Fruit fly (Drosophila melanogaster): ENCODE measurements around the gene CG31522.

Gene CG31522

dm6 chr3R:4453213-4453956 is 9.3 kb downstream of the CG31522 start (continued):
- TF ChIP-seq CG4328 (GFP tag; optimal IDR thresholded peaks at IDR 0.05) (no peak), dysf (GFP tag; IDR thresholded peaks at IDR 0.05) (no peak; the same call in 2 of the 3 replicates), Six4 (GFP tag; optimal IDR thresholded peaks at IDR 0.05) (no peak), YL-1 (GFP tag; optimal IDR thresholded peaks at IDR 0.05) (peak; percentile 91), cg (GFP tag; optimal IDR thresholded peaks at IDR 0.05) (peak; percentile 78), sug (tag; optimal IDR thresholded peaks at IDR 0.05) (peak; percentile 58), dmrt99B (tag; optimal IDR thresholded peaks at IDR 0.05) (no peak), so (GFP tag; IDR thresholded peaks at IDR 0.05) (peak; percentile 72; the same call in 2 of the 3 replicates), zf30C (GFP tag; optimal IDR thresholded peaks at IDR 0.05) (no peak), esg (GFP tag; conservative IDR thresholded peaks at IDR 0.05) (no peak), br (optimal IDR thresholded peaks at IDR 0.05) (no peak), abd-A (tag; optimal IDR thresholded peaks at IDR 0.05) (peak; percentile 81), p53 (GFP tag; optimal IDR thresholded peaks at IDR 0.05) (no peak), CG2199 (GFP tag; IDR thresholded peaks at IDR 0.05) (0 out of 3 replicates have a peak, but pooled peaks have one; percentile 16), HmgZ (tag; optimal IDR thresholded peaks at IDR 0.05) (peak; percentile 41), CG4424 (GFP tag; optimal IDR thresholded peaks at IDR 0.05) (no peak), CG15073 (GFP tag; optimal IDR thresholded peaks at IDR 0.05) (no peak), CG15514 (GFP tag; optimal IDR thresholded peaks at IDR 0.05) (peak; percentile 34), rib (GFP tag; IDR thresholded peaks at IDR 0.05) (peak; percentile 32; the same call in 1 of the 2 replicates), sr (GFP tag; IDR thresholded peaks at IDR 0.05) (peak; percentile 11; the same call in 1 of the 3 replicates), ase (GFP tag; IDR thresholded peaks at IDR 0.05) (no peak), CG8924 (tag; optimal IDR thresholded peaks at IDR 0.05) (peak; percentile 18), Adf1 (GFP tag; IDR thresholded peaks at IDR 0.05) (peak; percentile 76), pnt (GFP tag; optimal IDR thresholded peaks at IDR 0.05) (no peak), D19B (GFP tag; optimal IDR thresholded peaks at IDR 0.05) (no peak), CG6654 (GFP tag; optimal IDR thresholded peaks at IDR 0.05) (no peak), maf-S (GFP tag; optimal IDR thresholded peaks at IDR 0.05) (no peak), Atf-2 (GFP tag; optimal IDR thresholded peaks at IDR 0.05) (no peak), Lhr (GFP tag; optimal IDR thresholded peaks at IDR 0.05) (peak; percentile 34), crol (GFP tag; IDR thresholded peaks at IDR 0.05) (peak; percentile 78), slp2 (GFP tag; optimal IDR thresholded peaks at IDR 0.05) (no peak), dan (GFP tag; IDR thresholded peaks at IDR 0.05) (no peak), odd (GFP tag; optimal IDR thresholded peaks at IDR 0.05) (no peak), gcm2 (GFP tag; optimal IDR thresholded peaks at IDR 0.05) (peak; percentile 18), ems (GFP tag; optimal IDR thresholded peaks at IDR 0.05) (no peak), az2 (GFP tag; optimal IDR thresholded peaks at IDR 0.05) (no peak), zfh2 (GFP tag; optimal IDR thresholded peaks at IDR 0.05) (no peak), CG32532 (GFP tag; IDR thresholded peaks at IDR 0.05) (peak; percentile 70; the same call in 1 of the 2 replicates), CG11093 (GFP tag; IDR thresholded peaks at IDR 0.05) (no peak), BtbVII (GFP tag; optimal IDR thresholded peaks at IDR 0.05) (peak; percentile 57), CoRest (tag; optimal IDR thresholded peaks at IDR 0.05) (no peak), nerfin-1 (tag; optimal IDR thresholded peaks at IDR 0.05) (no peak), Antp (GFP tag; optimal IDR thresholded peaks at IDR 0.05) (no peak), Xbp1 (GFP tag; optimal IDR thresholded peaks at IDR 0.05) (no peak), repo (GFP tag; optimal IDR thresholded peaks at IDR 0.05) (no peak), z (GFP tag; IDR thresholded peaks at IDR 0.05) (0 out of 3 replicates have a peak, but pooled peaks have one; percentile 5), Bdp1 (GFP tag; optimal IDR thresholded peaks at IDR 0.05) (no peak), ap (GFP tag; IDR thresholded peaks at IDR 0.05) (no peak), Lim3 (GFP tag; IDR thresholded peaks at IDR 0.05) (no peak), row (GFP tag; IDR thresholded peaks at IDR 0.05) (peak; percentile 35; the same call in 1 of the 3 replicates), ham (GFP tag; IDR thresholded peaks at IDR 0.05) (no peak)
